Worm (Caenorhabditis elegans) whole organism, L3 larva: ENCODE measurements around the gene cest-35.1.

Experiments used
- R02D3.7 ChIP-seq: fragments of 150-350 bp; optimal IDR thresholded peaks from 2 replicates; lab custom pipeline; 2014; ENCODE audit warnings: missing biosample characterization, missing genetic modification characterization
- ZK546.5 ChIP-seq: sonication (generic microtip); optimal IDR thresholded peaks from 2 replicates; lab custom pipeline; 2017; ENCODE audit warnings: missing biosample characterization, missing genetic modification characterization
- aly-2 ChIP-seq: fragments of 150-350 bp; optimal IDR thresholded peaks from 2 replicates; lab custom pipeline; 2014; ENCODE audit warnings: missing biosample characterization, missing genetic modification characterization
- ceh-82 ChIP-seq: fragments of 150-350 bp; optimal IDR thresholded peaks from 2 replicates; lab custom pipeline; 2014; ENCODE audit warnings: missing biosample characterization, missing genetic modification characterization
- ceh-9 ChIP-seq: sonication (generic microtip); optimal IDR thresholded peaks from 2 replicates; lab custom pipeline; 2018; ENCODE audit warnings: missing biosample characterization, missing genetic modification characterization
- daf-12 ChIP-seq: fragments of 150-350 bp; optimal IDR thresholded peaks from 2 replicates; lab custom pipeline; 2014; ENCODE audit warnings: missing biosample characterization, missing genetic modification reagents, missing genetic modification characterization
- egl-5 ChIP-seq: fragments of 150-350 bp; optimal IDR thresholded peaks from 2 replicates; lab custom pipeline; 2017; ENCODE audit warnings: missing biosample characterization, missing genetic modification reagents, missing genetic modification characterization, inconsistent platforms
- elt-2 ChIP-seq: sonication (generic microtip); optimal IDR thresholded peaks from 2 replicates; lab custom pipeline; 2016; ENCODE audit warnings: missing genetic modification reagents, mild to moderate bottlenecking, missing genetic modification characterization, missing compliant biosample characterization
- eor-1 ChIP-seq, 2 experiments: fragments of 150-350 bp; optimal IDR thresholded peaks; 2 replicates each; lab custom pipeline; 2014 to 2018; ENCODE audit warnings: missing biosample characterization in 2 of 2, missing genetic modification characterization in 2 of 2
- fkh-10 ChIP-seq: sonication (generic microtip); optimal IDR thresholded peaks from 2 replicates; lab custom pipeline; 2017; ENCODE audit warnings: missing biosample characterization, missing genetic modification reagents, missing genetic modification characterization
- fkh-2 ChIP-seq: fragments of 150-350 bp; optimal IDR thresholded peaks from 2 replicates; lab custom pipeline; 2014; ENCODE audit warnings: missing biosample characterization, missing genetic modification reagents, missing genetic modification characterization
- fos-1 ChIP-seq: fragments of 150-350 bp; optimal IDR thresholded peaks from 2 replicates; lab custom pipeline; 2014; ENCODE audit warnings: missing biosample characterization, missing genetic modification characterization
- hmg-11 ChIP-seq: sonication (generic microtip); optimal IDR thresholded peaks from 2 replicates; lab custom pipeline; 2016; ENCODE audit warnings: missing genetic modification characterization, missing compliant biosample characterization
- jun-1 ChIP-seq: fragments of 150-350 bp; optimal IDR thresholded peaks from 2 replicates; lab custom pipeline; 2014; ENCODE audit warnings: missing biosample characterization, missing genetic modification reagents, missing genetic modification characterization
- lin-15B ChIP-seq: fragments of 150-350 bp; optimal IDR thresholded peaks from 2 replicates; lab custom pipeline; 2014; ENCODE audit warnings: missing biosample characterization, missing genetic modification characterization
- lin-39 ChIP-seq: fragments of 150-350 bp; optimal IDR thresholded peaks from 2 replicates; lab custom pipeline; 2018; ENCODE audit warnings: missing biosample characterization, missing genetic modification reagents, missing genetic modification characterization
- lsy-12 ChIP-seq: sonication (generic microtip); optimal IDR thresholded peaks from 2 replicates; lab custom pipeline; 2016; ENCODE audit warnings: mild to moderate bottlenecking, missing genetic modification characterization, missing compliant biosample characterization
- mdl-1 ChIP-seq: fragments of 150-350 bp; optimal IDR thresholded peaks from 2 replicates; lab custom pipeline; 2014; ENCODE audit warnings: missing biosample characterization, missing genetic modification characterization
- mml-1 ChIP-seq: fragments of 150-350 bp; sonication (generic microtip); optimal IDR thresholded peaks from 3 replicates; lab custom pipeline; 2014; ENCODE audit warnings: missing biosample characterization, missing genetic modification characterization
- nfya-1 ChIP-seq: sonication (generic microtip); optimal IDR thresholded peaks from 2 replicates; lab custom pipeline; 2017; ENCODE audit warnings: missing genetic modification characterization, mild to moderate bottlenecking, missing compliant biosample characterization, antibody characterized with exemption, moderate library complexity; ENCODE audit not compliant: insufficient read depth
- nhr-11 ChIP-seq: fragments of 150-350 bp; optimal IDR thresholded peaks from 2 replicates; lab custom pipeline; 2014; ENCODE audit warnings: missing biosample characterization, missing genetic modification characterization
- nhr-12 ChIP-seq: fragments of 150-350 bp; optimal IDR thresholded peaks from 2 replicates; lab custom pipeline; 2014; ENCODE audit warnings: missing biosample characterization, missing genetic modification characterization
- nhr-23 ChIP-seq: fragments of 150-350 bp; optimal IDR thresholded peaks from 2 replicates; lab custom pipeline; 2014; ENCODE audit warnings: missing biosample characterization, missing genetic modification reagents, missing genetic modification characterization
- nhr-237 ChIP-seq: fragments of 150-350 bp; optimal IDR thresholded peaks from 2 replicates; lab custom pipeline; 2014; ENCODE audit warnings: missing biosample characterization, missing genetic modification characterization
- nhr-25 ChIP-seq: sonication (generic microtip); optimal IDR thresholded peaks from 2 replicates; lab custom pipeline; 2017; ENCODE audit warnings: missing biosample characterization, missing genetic modification characterization
- nhr-28 ChIP-seq: fragments of 150-350 bp; optimal IDR thresholded peaks from 2 replicates; lab custom pipeline; 2014; ENCODE audit warnings: missing biosample characterization, missing genetic modification characterization
- nhr-43 ChIP-seq: sonication (generic microtip); optimal IDR thresholded peaks from 2 replicates; lab custom pipeline; 2016; ENCODE audit warnings: mild to moderate bottlenecking, missing genetic modification characterization, missing compliant biosample characterization; ENCODE audit not compliant: poor library complexity, severe bottlenecking
- nhr-67 ChIP-seq: fragments of 150-350 bp; optimal IDR thresholded peaks from 2 replicates; lab custom pipeline; 2014; ENCODE audit warnings: missing biosample characterization, missing genetic modification characterization
- nhr-76 ChIP-seq: fragments of 150-350 bp; sonication (generic microtip); optimal IDR thresholded peaks from 5 replicates; lab custom pipeline; 2014; ENCODE audit warnings: missing biosample characterization, missing genetic modification characterization
- nhr-77 ChIP-seq: fragments of 150-350 bp; optimal IDR thresholded peaks from 2 replicates; lab custom pipeline; 2014; ENCODE audit warnings: missing biosample characterization, missing genetic modification characterization
- pha-4 ChIP-seq: fragments of 150-350 bp; optimal IDR thresholded peaks from 2 replicates; lab custom pipeline; 2014; ENCODE audit warnings: missing biosample characterization, missing genetic modification reagents, missing genetic modification characterization
- pqm-1 ChIP-seq: fragments of 150-350 bp; optimal IDR thresholded peaks from 2 replicates; lab custom pipeline; 2017; ENCODE audit warnings: missing biosample characterization, missing genetic modification characterization, inconsistent platforms
- sea-2 ChIP-seq: fragments of 150-350 bp; sonication (generic microtip); optimal IDR thresholded peaks from 4 replicates; lab custom pipeline; 2014; ENCODE audit warnings: missing biosample characterization, missing genetic modification reagents, missing genetic modification characterization
- skn-1 ChIP-seq: fragments of 150-350 bp; optimal IDR thresholded peaks from 2 replicates; lab custom pipeline; 2014; ENCODE audit warnings: missing biosample characterization, missing genetic modification characterization
- snpc-4 ChIP-seq: fragments of 150-350 bp; optimal IDR thresholded peaks from 2 replicates; lab custom pipeline; 2014; ENCODE audit warnings: missing biosample characterization, missing genetic modification characterization
- unc-39 ChIP-seq: sonication (generic microtip); optimal IDR thresholded peaks from 4 replicates; lab custom pipeline; 2017; ENCODE audit warnings: missing biosample characterization, missing genetic modification characterization
- zag-1 ChIP-seq: fragments of 150-350 bp; optimal IDR thresholded peaks from 2 replicates; lab custom pipeline; 2014; ENCODE audit warnings: missing biosample characterization, missing genetic modification characterization
- ztf-11 ChIP-seq: fragments of 150-350 bp; optimal IDR thresholded peaks from 2 replicates; lab custom pipeline; 2014; ENCODE audit warnings: missing biosample characterization, missing genetic modification characterization

Gene cest-35.1

ce11 chrV:5269024-5269535 lies 26.1 kb upstream of the cest-35.1 start, which contains the start of gene penr-1:
penr-1 (plus strand) TSS chrV:5269485.
- TF ChIP-seq ztf-11 (no peak), aly-2 (tag; lab: Kevin White, UChicago) (no peak), egl-5 (tag; lab: Kevin White, UChicago) (peak; percentile 63), zag-1 (tag; lab: Kevin White, UChicago) (no peak), nhr-77 (tag; lab: Kevin White, UChicago) (no peak), nhr-23 (peak; percentile 60), R02D3.7 (no peak), nhr-43 (no peak), pha-4 (tag; lab: Kevin White, UChicago) (peak; percentile 64), nfya-1 (tag; lab: Kevin White, UChicago) (peak; percentile 69), nhr-25 (tag; lab: Kevin White, UChicago) (peak; percentile 53), fkh-2 (tag; lab: Kevin White, UChicago) (no peak), lin-15B (peak; percentile 74), pqm-1 (tag; lab: Kevin White, UChicago) (no peak), jun-1 (tag; lab: Kevin White, UChicago) (no peak), sea-2 (no peak), elt-2 (peak; percentile 23), hmg-11 (peak; percentile 62), daf-12 (tag; lab: Kevin White, UChicago) (no peak), unc-39 (tag; lab: Kevin White, UChicago) (no peak), ceh-82 (no peak), fkh-10 (GFP tag; lab: Kevin White, UChicago) (no peak), fos-1 (tag; lab: Kevin White, UChicago) (no peak), skn-1 (tag; lab: Kevin White, UChicago) (no peak), eor-1 (tag; optimal IDR thresholded peaks at IDR 0.05; lab: Kevin White, UChicago) (no peak), lin-39 (peak; percentile 1), nhr-28 (tag; lab: Kevin White, UChicago) (no peak)

ce11 chrV:5265581-5265980 lies 22.6 kb upstream of the cest-35.1 start, which contains the start of the genes srt-69 and B0238.12:
srt-69 (minus strand) TSS chrV:5265681.
B0238.12 (plus strand) TSS chrV:5265844.
- no peak for TF ChIP-seq ZK546.5 (tag; lab: Kevin White, UChicago)
- TF ChIP-seq ceh-9 (tag; lab: Kevin White, UChicago): no peak
- TF ChIP-seq mml-1: no peak
- TF ChIP-seq nhr-237 (tag; lab: Kevin White, UChicago): no peak
- TF ChIP-seq snpc-4 (tag; lab: Kevin White, UChicago): no peak
- no peak for TF ChIP-seq fos-1 (tag; lab: Kevin White, UChicago)
- no peak for TF ChIP-seq hmg-11

- TF ChIP-seq mml-1 (no peak), lsy-12 (tag; lab: Kevin White, UChicago) (no peak), fkh-10 (GFP tag; lab: Kevin White, UChicago) (no peak), mdl-1 (tag; lab: Kevin White, UChicago) (no peak), ceh-9 (tag; lab: Kevin White, UChicago) (no peak), unc-39 (tag; lab: Kevin White, UChicago) (no peak), hmg-11 (no peak), nhr-12 (tag; lab: Kevin White, UChicago) (no peak), nhr-76 (tag; lab: Kevin White, UChicago) (no peak), nhr-67 (tag; lab: Kevin White, UChicago) (no peak), lin-15B (no peak), egl-5 (tag; lab: Kevin White, UChicago) (no peak), sea-2 (no peak), aly-2 (tag; lab: Kevin White, UChicago) (no peak), nhr-43 (no peak), nhr-28 (tag; lab: Kevin White, UChicago) (no peak), R02D3.7 (no peak), daf-12 (tag; lab: Kevin White, UChicago) (no peak), nhr-11 (no peak), eor-1 (tag; optimal IDR thresholded peaks at IDR 0.05; lab: Kevin White, UChicago) (no peak)
Observed at ce11 chrV:5262999-5263398, 20.1 kb upstream of the cest-35.1 start, which contains the start of gene cest-30. cest-30 (minus strand) TSS chrV:5263099.
